Worm (Caenorhabditis elegans) whole organism, L4 larva: ENCODE measurements around the gene grl-7.
A peak's percentile ranks its signal among the peaks of the same experiment; 100 is the strongest.

Experiments used
- dpl-1 ChIP-seq: fragments of 150-350 bp; optimal IDR thresholded peaks from 2 replicates; lab custom pipeline; 2014; ENCODE audit warnings: missing biosample characterization, missing genetic modification reagents, missing genetic modification characterization
- lin-39 ChIP-seq: fragments of 150-350 bp; optimal IDR thresholded peaks from 2 replicates; lab custom pipeline; 2014; ENCODE audit warnings: missing biosample characterization, missing genetic modification reagents, missing genetic modification characterization
- nhr-11 ChIP-seq: fragments of 150-350 bp; optimal IDR thresholded peaks from 2 replicates; lab custom pipeline; 2014; ENCODE audit warnings: missing biosample characterization, missing genetic modification characterization
- snpc-4 ChIP-seq: fragments of 150-350 bp; optimal IDR thresholded peaks from 2 replicates; lab custom pipeline; 2014; ENCODE audit warnings: missing biosample characterization, missing genetic modification characterization
- zag-1 ChIP-seq: fragments of 150-350 bp; optimal IDR thresholded peaks from 2 replicates; lab custom pipeline; 2014; ENCODE audit warnings: missing biosample characterization, missing genetic modification characterization

DNA sequence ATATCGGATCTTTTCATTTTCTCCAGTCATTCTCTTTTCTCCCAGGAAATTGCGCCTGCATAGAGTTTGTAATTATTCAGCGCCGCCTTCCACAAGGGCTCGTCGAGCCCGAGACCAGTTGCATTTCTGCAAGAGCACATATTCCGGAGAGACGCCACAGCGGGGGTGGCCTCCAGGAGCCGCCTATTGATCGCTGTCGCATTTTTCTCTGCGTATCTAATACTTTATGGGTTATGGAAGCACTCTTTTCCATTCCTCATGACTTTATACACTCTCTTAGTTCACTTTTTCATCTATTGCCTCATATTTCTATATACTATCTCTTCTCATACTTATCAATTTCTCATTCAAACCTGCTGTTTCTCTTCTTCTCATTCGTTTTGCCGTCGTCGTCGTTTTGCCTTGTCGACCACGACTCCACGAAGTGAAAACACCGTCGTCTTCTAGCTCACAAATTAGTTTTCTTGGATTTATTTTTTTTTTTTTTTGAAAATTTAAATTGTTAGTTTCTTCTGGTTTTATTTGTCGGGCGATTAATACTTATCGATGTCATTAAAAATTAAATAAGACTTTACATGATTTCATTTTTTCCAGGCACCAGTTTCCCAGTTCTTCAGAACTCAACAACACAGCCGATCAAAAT is 28.5 kb upstream of the grl-7 start, which contains the start of gene cnb-1:
- no peak for TF ChIP-seq zag-1
- TF ChIP-seq dpl-1 (GFP tag; lab: Kevin White, UChicago): no peak
- TF ChIP-seq lin-39 (tag; lab: Kevin White, UChicago): no peak
- peak; percentile 24 for TF ChIP-seq nhr-11
- TF ChIP-seq snpc-4 (tag; lab: Kevin White, UChicago): no peak
